Worm (Caenorhabditis elegans) whole organism, late embryonic: ENCODE results near the gene acs-7.

Experiments
- hlh-30 ChIP-seq: sonication (generic microtip); optimal IDR thresholded peaks from 2 replicates; lab custom pipeline; 2017; ENCODE audit warnings: antibody characterized with exemption, missing genetic modification characterization, missing compliant biosample characterization; ENCODE audit not compliant: insufficient read depth
- pha-4 ChIP-seq: fragments of 150-350 bp; optimal IDR thresholded peaks from 2 replicates; lab custom pipeline; 2018; ENCODE audit warnings: missing biosample characterization, missing genetic modification reagents, missing genetic modification characterization

- TF ChIP-seq pha-4 (tag; lab: Kevin White, UChicago) (no peak), hlh-30 (tag; lab: Kevin White, UChicago) (no peak)
Observed at ce11 chrII:9301065-9301464, 9.2 kb downstream of the acs-7 start.
